Worm (Caenorhabditis elegans): ENCODE results near the gene Y41D4A.4.

Y41D4A.4 gene

DNA sequence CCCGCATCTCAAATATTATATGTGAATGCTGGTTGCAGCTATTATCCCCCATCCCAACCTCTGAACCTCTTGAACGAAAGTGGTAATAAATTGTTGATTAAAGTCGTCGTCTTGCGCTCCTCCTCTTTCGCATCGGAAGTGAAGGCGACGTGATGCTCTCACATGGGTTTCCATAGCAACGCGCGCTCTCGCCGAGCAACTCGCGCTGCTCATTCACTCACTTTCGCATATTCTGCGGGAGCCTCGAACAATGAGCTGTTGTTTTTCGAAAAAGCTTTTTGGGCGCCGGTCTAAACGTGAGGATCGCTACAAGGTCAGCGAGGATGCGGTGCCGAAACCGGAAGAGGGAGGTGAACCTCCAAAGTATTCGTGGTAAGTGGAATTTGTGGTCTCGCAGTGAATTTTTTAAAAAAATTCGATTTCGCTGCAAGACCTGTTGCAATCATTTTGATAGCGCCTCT is 34.7 kb upstream of the Y41D4A.4 start, which contains the start of gene rpi-2 (continued):
- TF ChIP-seq unc-39 (tag; optimal IDR thresholded peaks at IDR 0.05), result no peak
- no peak for TF ChIP-seq nhr-10 (tag; optimal IDR thresholded peaks at IDR 0.05)
- TF ChIP-seq arid-1 (GFP tag; conservative IDR thresholded peaks at IDR 0.05), result peak; percentile 94
- 0 out of 2 replicates have a peak, but pooled peaks have one; percentile 37 for TF ChIP-seq mxl-2 (GFP tag; conservative IDR thresholded peaks at IDR 0.05)
- TF ChIP-seq ceh-20 (GFP tag; IDR thresholded peaks at IDR 0.05), result no peak
- TF ChIP-seq Y5F2A.4 (GFP tag; optimal IDR thresholded peaks at IDR 0.05), result peak; percentile 53
- no peak for TF ChIP-seq ZK337.2 (GFP tag; IDR thresholded peaks at IDR 0.05)
- no peak for TF ChIP-seq ceh-32 (tag; optimal IDR thresholded peaks at IDR 0.05; ENCODE audit: poor library complexity)
- peak; percentile 41 for TF ChIP-seq spr-3 (GFP tag; optimal IDR thresholded peaks at IDR 0.05)
- TF ChIP-seq ceh-44 (GFP tag; IDR thresholded peaks at IDR 0.05), result 0 out of 2 replicates have a peak, but pooled peaks have one; percentile 30
- TF ChIP-seq zip-11 (GFP tag; IDR thresholded peaks at IDR 0.05), result 0 out of 2 replicates have a peak, but pooled peaks have one; percentile 23
- peak; percentile 22 for TF ChIP-seq nhr-102 (tag; optimal IDR thresholded peaks at IDR 0.05)
- peak; percentile 13 for TF ChIP-seq mep-1 (tag; optimal IDR thresholded peaks at IDR 0.05)
- TF ChIP-seq Y75B8A.6 (GFP tag; IDR thresholded peaks at IDR 0.05), result no peak
- peak; percentile 95 for TF ChIP-seq F49E8.2 (tag; optimal IDR thresholded peaks at IDR 0.05; ENCODE audit: borderline replicate concordance)
- no peak for TF ChIP-seq hlh-30 (tag; optimal IDR thresholded peaks at IDR 0.05; ENCODE audit: insufficient read depth)
- TF ChIP-seq pqm-1 (tag; optimal IDR thresholded peaks at IDR 0.05), result no peak
- TF ChIP-seq mdl-1 (tag; optimal IDR thresholded peaks at IDR 0.05), result no peak
- TF ChIP-seq daf-8 (GFP tag; IDR thresholded peaks at IDR 0.05), result no peak
- TF ChIP-seq tag-97 (GFP tag; IDR thresholded peaks at IDR 0.05), result no peak
- peak; percentile 55 for TF ChIP-seq gei-8 (GFP tag; optimal IDR thresholded peaks at IDR 0.05)
- TF ChIP-seq fkh-10 (GFP tag; optimal IDR thresholded peaks at IDR 0.05), result no peak
- 0 out of 2 replicates have a peak, but pooled peaks have one; percentile 26 for TF ChIP-seq F26F4.8 (GFP tag; conservative IDR thresholded peaks at IDR 0.05)
- TF ChIP-seq dmd-8 (GFP tag; IDR thresholded peaks at IDR 0.05), result peak; percentile 74; the same call in 1 of the 2 replicates
- peak; percentile 50 for TF ChIP-seq spr-1 (tag; optimal IDR thresholded peaks at IDR 0.05)
- no peak for TF ChIP-seq ztf-7 (tag; optimal IDR thresholded peaks at IDR 0.05)
- no peak for TF ChIP-seq cey-2 (tag; optimal IDR thresholded peaks at IDR 0.05; ENCODE audit: borderline replicate concordance, insufficient read depth)
- TF ChIP-seq F10B5.3 (tag; optimal IDR thresholded peaks at IDR 0.05), result no peak
- TF ChIP-seq ceh-28 (tag; optimal IDR thresholded peaks at IDR 0.05), result no peak
- no peak for TF ChIP-seq ceh-62 (tag; optimal IDR thresholded peaks at IDR 0.05)
- no peak for TF ChIP-seq lin-39 (tag; optimal IDR thresholded peaks at IDR 0.05)
- peak; percentile 80 for TF ChIP-seq egl-43 (GFP tag; IDR thresholded peaks at IDR 0.05)
- TF ChIP-seq aly-2 (tag; optimal IDR thresholded peaks at IDR 0.05), result peak; percentile 68
- TF ChIP-seq T20F7.1 (GFP tag; optimal IDR thresholded peaks at IDR 0.05), result no peak
- peak in 1 of 2 experiments; percentile 80; a peak in 1 of 4 replicates for TF ChIP-seq madf-5 (GFP tag; IDR thresholded peaks at IDR 0.05)
- no peak for TF ChIP-seq nhr-28 (tag; optimal IDR thresholded peaks at IDR 0.05)
- TF ChIP-seq hmg-1.1 (GFP tag; IDR thresholded peaks at IDR 0.05), result no peak
- TF ChIP-seq daf-12 (tag; optimal IDR thresholded peaks at IDR 0.05), result no peak
- no peak for TF ChIP-seq nhr-76 (tag; optimal IDR thresholded peaks at IDR 0.05)
- TF ChIP-seq nhr-25 (tag; optimal IDR thresholded peaks at IDR 0.05; ENCODE audit: borderline replicate concordance, insufficient read depth), result no peak
- no peak for TF ChIP-seq nhr-6 (tag; optimal IDR thresholded peaks at IDR 0.05)
- TF ChIP-seq skn-1 (tag; optimal IDR thresholded peaks at IDR 0.05), result no peak
- no peak for TF ChIP-seq aha-1 (tag)
- TF ChIP-seq nhr-111 (GFP tag; optimal IDR thresholded peaks at IDR 0.05), result no peak
- TF ChIP-seq nhr-237 (tag; optimal IDR thresholded peaks at IDR 0.05), result no peak
- TF ChIP-seq lin-29 (GFP tag; IDR thresholded peaks at IDR 0.05), result 0 out of 2 replicates have a peak, but pooled peaks have one; percentile 19
- peak; percentile 63; the same call in 1 of the 2 replicates for TF ChIP-seq lin-1 (GFP tag; IDR thresholded peaks at IDR 0.05)
- no peak for TF ChIP-seq snpc-4 (tag; optimal IDR thresholded peaks at IDR 0.05)
- TF ChIP-seq zfp-3 (GFP tag; conservative IDR thresholded peaks at IDR 0.05), result no peak
- peak; percentile 87 for TF ChIP-seq ama-1 (optimal IDR thresholded peaks at IDR 0.05)
- TF ChIP-seq ZK546.5 (tag; optimal IDR thresholded peaks at IDR 0.05), result peak in 1 of 2 experiments; percentile 46
